Worm (Caenorhabditis elegans) whole organism, L4/young adult: ENCODE results near the gene ent-2.

Experiments
- W03F9.2 ChIP-seq: fragments of 150-350 bp; optimal IDR thresholded peaks from 2 replicates; lab custom pipeline; 2014; ENCODE audit warnings: missing biosample characterization, missing genetic modification characterization
- dao-5 ChIP-seq: sonication (generic microtip); optimal IDR thresholded peaks from 2 replicates; lab custom pipeline; 2016; ENCODE audit warnings: missing genotype, missing genetic modification characterization, moderate library complexity, missing compliant biosample characterization
- him-1 ChIP-seq: sonication (generic microtip); optimal IDR thresholded peaks from 2 replicates; lab custom pipeline; 2016; ENCODE audit warnings: missing genotype, missing genetic modification reagents, missing genetic modification characterization, missing compliant biosample characterization

DNA sequence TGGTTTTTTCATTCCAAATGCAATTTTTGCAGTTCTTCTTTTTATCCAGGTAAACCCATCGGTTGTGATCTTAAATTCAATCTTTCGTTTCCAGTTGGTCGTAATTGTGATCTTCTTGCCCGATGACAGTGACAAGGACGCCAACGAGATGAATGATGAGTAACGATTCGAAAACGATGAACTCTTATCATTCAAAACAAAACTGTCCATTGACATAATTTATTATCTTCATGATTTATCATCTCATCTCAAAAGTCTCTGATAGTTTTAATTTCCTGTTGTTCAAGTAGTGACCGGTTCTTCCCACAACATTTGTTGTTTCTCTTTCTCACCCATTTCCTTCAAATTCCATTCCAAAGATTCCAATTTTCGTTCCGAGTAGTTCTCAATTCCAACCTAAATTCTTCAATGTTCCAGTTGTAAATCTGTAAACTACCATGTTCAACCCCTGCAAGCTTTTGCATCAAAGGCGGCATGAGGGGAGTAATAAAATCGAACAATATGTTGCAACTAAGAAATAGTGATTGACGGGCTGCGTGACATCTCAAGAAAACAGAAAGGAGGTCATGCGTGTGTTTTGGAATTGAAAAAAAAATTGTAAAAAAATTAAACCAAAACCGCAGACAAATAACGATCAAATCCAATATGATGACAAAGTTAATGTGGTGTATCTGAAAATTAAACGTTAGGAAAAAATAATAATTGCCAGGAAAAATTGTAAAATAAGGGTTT, 25.4 kb downstream of the ent-2 start:
- TF ChIP-seq dao-5 (tag; lab: Kevin White, UChicago) (no peak), him-1 (tag; lab: Kevin White, UChicago) (no peak), W03F9.2 (no peak)
